Worm (Caenorhabditis elegans): ENCODE data around the gene K04C1.2.

DNA sequence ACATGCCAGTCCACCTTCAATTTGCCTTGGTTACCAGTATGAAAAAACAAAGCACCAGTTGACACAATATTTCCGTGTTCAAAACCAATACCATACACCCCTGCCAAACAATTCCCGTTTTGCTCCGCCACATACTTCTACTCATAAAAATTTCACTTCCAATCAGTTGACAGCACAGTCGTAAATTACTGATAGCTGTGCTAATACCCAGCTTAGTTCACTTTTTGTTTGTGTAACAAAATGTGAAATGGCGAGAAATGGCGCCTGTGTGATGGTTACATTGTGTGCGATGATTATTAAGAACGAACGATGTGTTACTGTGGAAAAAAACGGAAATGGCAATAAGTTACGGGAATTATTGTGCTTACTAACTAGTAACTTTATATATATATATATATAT is 32.2 kb upstream of the K04C1.2 start:
- TF ChIP-seq mml-1 (tag; optimal IDR thresholded peaks at IDR 0.05) (no peak), ceh-9 (tag; optimal IDR thresholded peaks at IDR 0.05) (no peak), ztf-11 (tag; optimal IDR thresholded peaks at IDR 0.05) (no peak), R02D3.7 (tag; optimal IDR thresholded peaks at IDR 0.05) (no peak), pha-4 (tag; optimal IDR thresholded peaks at IDR 0.05) (peak; percentile 29), zag-1 (tag; optimal IDR thresholded peaks at IDR 0.05) (no peak), ama-1 (optimal IDR thresholded peaks at IDR 0.05) (no peak), fkh-10 (GFP tag; optimal IDR thresholded peaks at IDR 0.05) (no peak)

Data from whole organism, L3 larva.